Fruit fly (Drosophila melanogaster) Kc167 (cell line): ENCODE measurements around the gene Btk.

Source experiments
- h ChIP-seq: fragments of >200 bp; optimal IDR thresholded peaks from 3 replicates; lab custom pipeline; 2018; ENCODE audit warnings: missing external identifiers
- psq ChIP-seq: fragments of >200 bp; optimal IDR thresholded peaks from 2 replicates; lab custom pipeline; 2017; ENCODE audit warnings: missing external identifiers

DNA sequence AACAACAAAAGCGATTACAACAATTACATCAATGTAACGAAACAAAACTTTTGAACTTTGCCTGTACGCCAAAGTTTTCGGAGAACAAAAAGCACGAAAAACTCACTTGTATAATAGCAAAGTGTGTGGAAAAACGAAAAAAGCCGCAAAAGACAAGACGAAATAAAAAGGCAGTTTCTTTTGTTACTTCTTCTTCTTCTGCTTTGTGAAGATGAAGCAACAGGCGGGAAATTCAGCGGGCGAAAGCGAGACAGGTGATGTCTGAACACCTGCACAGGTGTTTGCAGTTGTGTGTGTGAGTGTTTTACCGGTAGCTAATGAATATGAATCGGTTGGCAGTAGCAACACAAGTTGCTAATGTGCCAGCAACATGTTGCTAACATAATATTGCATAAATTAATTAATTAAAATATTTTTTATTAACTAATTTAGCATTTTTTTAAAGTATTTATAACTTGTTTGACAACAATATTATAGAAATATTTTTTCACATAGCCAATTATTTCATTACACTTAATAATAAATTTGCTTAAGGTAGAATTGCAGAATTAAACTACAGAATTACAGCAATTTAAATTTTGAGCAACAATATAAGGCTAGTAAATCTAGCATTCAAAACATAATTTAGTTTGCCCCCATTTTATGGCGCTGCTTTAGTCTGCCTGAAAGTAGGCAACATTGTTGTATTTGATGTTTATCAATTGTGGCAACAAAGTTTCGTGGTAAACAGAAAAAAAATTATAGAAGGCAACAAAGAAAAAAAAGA, 34.0 kb downstream of the Btk start:
- TF ChIP-seq h (lab: Kevin White, UChicago) (no peak), psq (lab: Kevin White, UChicago) (no peak)
